Worm (Caenorhabditis elegans): Measurements from ENCODE around the gene tag-267.
A peak's percentile ranks its signal among the peaks of the same experiment; 100 is the strongest.

Gene tag-267

ce11 chrIII:623754-624153, 16.8 kb upstream of the tag-267 start (continued):
- TF ChIP-seq attf-4 (tag; optimal IDR thresholded peaks at IDR 0.05) (no peak), nhr-11 (tag; optimal IDR thresholded peaks at IDR 0.05) (peak; percentile 87), dmd-9 (GFP tag; IDR thresholded peaks at IDR 0.05) (0 out of 2 replicates have a peak, but pooled peaks have one; percentile 17), lin-1 (GFP tag; IDR thresholded peaks at IDR 0.05) (peak; percentile 73; the same call in 1 of the 2 replicates), nhr-28 (tag; optimal IDR thresholded peaks at IDR 0.05) (peak; percentile 98), ceh-44 (GFP tag; IDR thresholded peaks at IDR 0.05) (no peak), nhr-77 (tag; optimal IDR thresholded peaks at IDR 0.05) (peak; percentile 97), daf-19 (GFP tag; conservative IDR thresholded peaks at IDR 0.05) (no peak), F44E2.7 (GFP tag; IDR thresholded peaks at IDR 0.05) (no peak), dve-1 (tag; optimal IDR thresholded peaks at IDR 0.05; ENCODE audit: insufficient read depth) (peak; percentile 99), lin-15B (tag; optimal IDR thresholded peaks at IDR 0.05) (no peak), F37D6.2 (tag; optimal IDR thresholded peaks at IDR 0.05) (peak; percentile 7), set-16 (GFP tag; IDR thresholded peaks at IDR 0.05) (peak; percentile 65; the same call in 1 of the 2 replicates), Y75B8A.6 (GFP tag; IDR thresholded peaks at IDR 0.05) (no peak), daf-16 (GFP tag; optimal IDR thresholded peaks at IDR 0.05) (peak; percentile 38 to 55), daf-16 (tag; optimal IDR thresholded peaks at IDR 0.05) (peak; percentile 95), saeg-2 (GFP tag; IDR thresholded peaks at IDR 0.05) (0 out of 2 replicates have a peak, but pooled peaks have one; percentile 31), Y105C5A.15 (GFP tag; IDR thresholded peaks at IDR 0.05) (no peak), fkh-10 (GFP tag; optimal IDR thresholded peaks at IDR 0.05) (peak; percentile 25), lir-3 (tag; optimal IDR thresholded peaks at IDR 0.05) (no peak), lin-13 (GFP tag; optimal IDR thresholded peaks at IDR 0.05) (peak; percentile 73), nhr-111 (GFP tag; optimal IDR thresholded peaks at IDR 0.05) (no peak), nhr-25 (tag; optimal IDR thresholded peaks at IDR 0.05; ENCODE audit: borderline replicate concordance, insufficient read depth) (peak; percentile 36), T20F7.1 (GFP tag; optimal IDR thresholded peaks at IDR 0.05) (no peak), spr-3 (GFP tag; optimal IDR thresholded peaks at IDR 0.05) (no peak), mxl-3 (GFP tag; optimal IDR thresholded peaks at IDR 0.05) (peak; percentile 98), nhr-76 (tag; optimal IDR thresholded peaks at IDR 0.05) (no peak), ztf-7 (tag; optimal IDR thresholded peaks at IDR 0.05) (no peak), dmd-6 (GFP tag; IDR thresholded peaks at IDR 0.05) (peak; percentile 95), zfp-3 (GFP tag; conservative IDR thresholded peaks at IDR 0.05) (no peak), fos-1 (tag; optimal IDR thresholded peaks at IDR 0.05) (no peak), D1046.2 (GFP tag; IDR thresholded peaks at IDR 0.05) (no peak), madf-9 (GFP tag; conservative IDR thresholded peaks at IDR 0.05) (peak; percentile 58; the same call in 1 of the 2 replicates), aly-2 (tag; optimal IDR thresholded peaks at IDR 0.05) (no peak), nhr-10 (tag; optimal IDR thresholded peaks at IDR 0.05) (no peak), zag-1 (tag; optimal IDR thresholded peaks at IDR 0.05) (no peak), ama-1 (optimal IDR thresholded peaks at IDR 0.05) (no peak), lsy-2 (tag; optimal IDR thresholded peaks at IDR 0.05) (peak; percentile 57 to 80), pha-4 (GFP tag; IDR thresholded peaks at IDR 0.05) (peak; percentile 78), pha-4 (tag; optimal IDR thresholded peaks at IDR 0.05) (no peak), R02D3.7 (tag; optimal IDR thresholded peaks at IDR 0.05) (no peak), ceh-82 (tag; optimal IDR thresholded peaks at IDR 0.05) (no peak), dmd-8 (GFP tag; IDR thresholded peaks at IDR 0.05) (no peak), lim-7 (GFP tag; IDR thresholded peaks at IDR 0.05) (no peak), arid-1 (GFP tag; conservative IDR thresholded peaks at IDR 0.05) (peak; percentile 49; the same call in 1 of the 2 replicates), mdt-29 (GFP tag; IDR thresholded peaks at IDR 0.05) (no peak), mdl-1 (tag; optimal IDR thresholded peaks at IDR 0.05) (peak; percentile 60 to 96), unc-39 (tag; optimal IDR thresholded peaks at IDR 0.05) (no peak), Y48G9A.11 (GFP tag; IDR thresholded peaks at IDR 0.05) (no peak), skn-1 (tag; optimal IDR thresholded peaks at IDR 0.05) (no peak), hlh-30 (tag; optimal IDR thresholded peaks at IDR 0.05; ENCODE audit: insufficient read depth) (peak; percentile 98), zip-2 (tag; optimal IDR thresholded peaks at IDR 0.05) (no peak), nhr-41 (GFP tag; IDR thresholded peaks at IDR 0.05) (0 out of 2 replicates have a peak, but pooled peaks have one; percentile 22)
